Worm (Caenorhabditis elegans) whole organism, L4/young adult: ENCODE results near the gene str-150.

Source experiments
- W03F9.2 ChIP-seq: fragments of 150-350 bp; optimal IDR thresholded peaks from 2 replicates; lab custom pipeline; 2014; ENCODE audit warnings: missing biosample characterization, missing genetic modification characterization
- dao-5 ChIP-seq: sonication (generic microtip); optimal IDR thresholded peaks from 2 replicates; lab custom pipeline; 2016; ENCODE audit warnings: missing genotype, missing genetic modification characterization, moderate library complexity, missing compliant biosample characterization
- him-1 ChIP-seq: sonication (generic microtip); optimal IDR thresholded peaks from 2 replicates; lab custom pipeline; 2016; ENCODE audit warnings: missing genotype, missing genetic modification reagents, missing genetic modification characterization, missing compliant biosample characterization

Gene str-150

ce11 chrV:16605463-16605862, 22.4 kb downstream of the str-150 start:
- TF ChIP-seq W03F9.2 (no peak), him-1 (tag; lab: Kevin White, UChicago) (no peak), dao-5 (tag; lab: Kevin White, UChicago) (no peak)

- TF ChIP-seq him-1 (tag; lab: Kevin White, UChicago), result no peak
- no peak for TF ChIP-seq W03F9.2
- no peak for TF ChIP-seq dao-5 (tag; lab: Kevin White, UChicago)
These were observed 23.2 kb downstream of the str-150 start, which contains the start of gene Y32B12C.1 for ce11 chrV:16606313-16606712. TSS of gene Y32B12C.1 (plus strand) at chrV:16606613.

- TF ChIP-seq W03F9.2 (no peak), dao-5 (tag; lab: Kevin White, UChicago) (no peak), him-1 (tag; lab: Kevin White, UChicago) (no peak)
These were observed 25.4 kb downstream of the str-150 start for ce11 chrV:16608478-16608877.

ce11 chrV:16610094-16610493, 27.0 kb downstream of the str-150 start:
- TF ChIP-seq him-1 (tag; lab: Kevin White, UChicago), result no peak

ce11 chrV:16610791-16611385, 27.8 kb downstream of the str-150 start, which contains the start of gene srw-54:
TSS of gene srw-54 (plus strand) at chrV:16611335.
- TF ChIP-seq him-1 (tag; lab: Kevin White, UChicago) (no peak), W03F9.2 (no peak)

ce11 chrV:16617462-16617861, 34.4 kb downstream of the str-150 start, which contains the start of gene Y70C5A.4:
TSS of gene Y70C5A.4 (plus strand) at chrV:16617762.
- no peak for TF ChIP-seq dao-5 (tag; lab: Kevin White, UChicago)
- no peak for TF ChIP-seq him-1 (tag; lab: Kevin White, UChicago)
- no peak for TF ChIP-seq W03F9.2

- TF ChIP-seq him-1 (tag; lab: Kevin White, UChicago) (no peak), dao-5 (tag; lab: Kevin White, UChicago) (no peak), W03F9.2 (no peak)
These were observed 37.8 kb downstream of the str-150 start, which contains the start of gene Y70C5A.3 for ce11 chrV:16620874-16621273. TSS of gene Y70C5A.3 (minus strand) at chrV:16620923.

ce11 chrV:16621894-16622293, 38.8 kb downstream of the str-150 start:
- no peak for TF ChIP-seq him-1 (tag; lab: Kevin White, UChicago)
- no peak for TF ChIP-seq dao-5 (tag; lab: Kevin White, UChicago)
- TF ChIP-seq W03F9.2, result no peak

- TF ChIP-seq W03F9.2 (no peak), dao-5 (tag; lab: Kevin White, UChicago) (no peak), him-1 (tag; lab: Kevin White, UChicago) (no peak)
These were observed 39.7 kb downstream of the str-150 start, which contains the start of gene Y70C5A.2 for ce11 chrV:16622754-16623261. TSS of gene Y70C5A.2 (minus strand) at chrV:16623211.

ce11 chrV:16627962-16628361, 44.9 kb downstream of the str-150 start, which contains the start of gene oac-53:
TSS of gene oac-53 (minus strand) at chrV:16627970.
- TF ChIP-seq him-1 (tag; lab: Kevin White, UChicago) (no peak), W03F9.2 (no peak), dao-5 (tag; lab: Kevin White, UChicago) (no peak)

ce11 chrV:16628991-16629390, 45.9 kb downstream of the str-150 start, which contains the start of gene W06G6.2:
TSS of gene W06G6.2 (plus strand) at chrV:16629291.
- TF ChIP-seq dao-5 (tag; lab: Kevin White, UChicago) (no peak), him-1 (tag; lab: Kevin White, UChicago) (no peak), W03F9.2 (no peak)

ce11 chrV:16629600-16629999, 46.5 kb downstream of the str-150 start, which contains the start of gene srd-21:
TSS of gene srd-21 (plus strand) at chrV:16629900.
- TF ChIP-seq him-1 (tag; lab: Kevin White, UChicago) (no peak), dao-5 (tag; lab: Kevin White, UChicago) (no peak), W03F9.2 (no peak)
